Fruit fly (Drosophila melanogaster) S2 (cell line): ENCODE measurements around the gene Dop2R.
"Not testable (repeated sequence)": the region's sequence is repeated elsewhere in the genome, so short reads cannot be mapped to it uniquely, and the experiment has no call there.

ENCODE experiments used
- CG8478 ChIP-seq: fragments of >200 bp; optimal IDR thresholded peaks from 2 replicates; lab custom pipeline; 2018
- CTCF ChIP-seq, 2 experiments: fragments of >200 bp; optimal IDR thresholded peaks; 2 replicates each; lab custom pipeline; 2018

DNA sequence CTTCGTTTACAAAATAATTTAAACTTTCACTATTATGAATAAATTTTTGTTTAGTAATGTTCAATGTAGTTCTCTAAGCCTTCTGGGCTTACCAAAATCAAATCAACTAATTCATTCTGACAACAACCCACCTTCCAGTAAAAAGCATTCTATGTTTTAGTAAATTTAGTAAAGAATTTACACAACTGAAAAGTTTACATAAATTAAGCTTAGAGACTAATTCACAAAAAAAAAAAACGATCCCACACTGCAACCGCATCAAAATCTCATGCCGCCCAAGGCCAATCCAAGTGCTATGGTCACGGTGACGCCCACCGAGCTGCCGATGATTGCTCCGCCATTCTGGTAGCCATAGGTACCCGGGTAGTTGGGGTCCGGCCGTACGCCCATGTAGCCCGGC lies 104.3 kb downstream of the Dop2R start, which contains the start of gene CG43784:
- not testable (repeated sequence) for TF ChIP-seq CTCF (optimal IDR thresholded peaks at IDR 0.05; lab: Kevin White, UChicago); CG8478
